Fruit fly (Drosophila melanogaster): Measurements from ENCODE around the gene TotE.

Gene TotE

DNA sequence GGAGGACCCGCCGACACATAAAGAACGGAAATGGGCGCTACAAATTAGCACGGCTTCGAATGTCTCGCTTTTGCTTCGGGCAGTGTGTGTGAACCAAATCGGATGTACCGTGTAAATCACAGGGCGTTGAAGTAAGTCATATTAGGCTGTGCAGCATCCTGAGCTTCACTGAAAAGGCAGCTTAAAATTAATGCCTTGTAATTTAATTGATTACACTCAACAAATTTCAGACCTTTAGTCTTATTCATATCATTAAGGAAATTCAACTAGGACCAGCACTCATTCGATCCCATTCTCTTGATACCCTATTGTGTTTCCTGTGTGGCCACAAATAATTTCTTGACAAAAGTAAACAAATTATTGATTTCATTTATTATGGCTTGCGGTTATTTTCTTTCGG is 43.4 kb downstream of the TotE start (continued):
- TF ChIP-seq Hmx (GFP tag; optimal IDR thresholded peaks at IDR 0.05) (no peak), Bdp1 (GFP tag; optimal IDR thresholded peaks at IDR 0.05) (peak; percentile 14), CG32767 (GFP tag; IDR thresholded peaks at IDR 0.05) (peak; percentile 65), CTCF (GFP tag; optimal IDR thresholded peaks at IDR 0.05) (no peak), Ptx1 (GFP tag; IDR thresholded peaks at IDR 0.05) (peak; percentile 85), CG7372 (GFP tag; IDR thresholded peaks at IDR 0.05) (peak; percentile 69; the same call in 1 of the 2 replicates), ham (GFP tag; IDR thresholded peaks at IDR 0.05) (no peak), aop (GFP tag; IDR thresholded peaks at IDR 0.05) (no peak), CG9797 (GFP tag; optimal IDR thresholded peaks at IDR 0.05) (no peak), amos (GFP tag; IDR thresholded peaks at IDR 0.05; ENCODE audit: partially characterized antibody) (no peak), D19B (GFP tag; optimal IDR thresholded peaks at IDR 0.05) (peak; percentile 80), CHES-1-like (GFP tag; optimal IDR thresholded peaks at IDR 0.05) (no peak), CG3407 (GFP tag; optimal IDR thresholded peaks at IDR 0.05) (no peak), CG4617 (GFP tag; optimal IDR thresholded peaks at IDR 0.05; ENCODE audit: borderline replicate concordance) (no peak), CG10209 (GFP tag; optimal IDR thresholded peaks at IDR 0.05) (peak; percentile 53), CkIIα-i1 (GFP tag; IDR thresholded peaks at IDR 0.05) (no peak), Optix (GFP tag; IDR thresholded peaks at IDR 0.05) (peak; percentile 89), ken (GFP tag; IDR thresholded peaks at IDR 0.05) (peak; percentile 80), Xrp1 (GFP tag; IDR thresholded peaks at IDR 0.05) (peak; percentile 93), chm (GFP tag; IDR thresholded peaks at IDR 0.05) (peak; percentile 90), lmd (GFP tag; IDR thresholded peaks at IDR 0.05) (peak; percentile 89), MBD-R2 (GFP tag; IDR thresholded peaks at IDR 0.05) (peak; percentile 57; the same call in 1 of the 2 replicates), wor (GFP tag; IDR thresholded peaks at IDR 0.05) (peak; percentile 66), Nf-YA (GFP tag; IDR thresholded peaks at IDR 0.05) (0 out of 2 replicates have a peak, but pooled peaks have one; percentile 31), HLHmδ (GFP tag; optimal IDR thresholded peaks at IDR 0.05) (no peak), CG17385 (GFP tag; optimal IDR thresholded peaks at IDR 0.05) (no peak), cato (GFP tag; optimal IDR thresholded peaks at IDR 0.05; ENCODE audit: borderline replicate concordance) (no peak), esg (GFP tag; conservative IDR thresholded peaks at IDR 0.05) (peak; percentile 82), CG11085 (GFP tag; IDR thresholded peaks at IDR 0.05) (peak; percentile 66), zfh1 (GFP tag; IDR thresholded peaks at IDR 0.05) (peak; percentile 94), CG42726 (GFP tag; IDR thresholded peaks at IDR 0.05; ENCODE audit: partially characterized antibody) (no peak), CG15073 (GFP tag; optimal IDR thresholded peaks at IDR 0.05) (no peak), fd102C (GFP tag; optimal IDR thresholded peaks at IDR 0.05) (peak; percentile 23), CG6854 (GFP tag; optimal IDR thresholded peaks at IDR 0.05) (no peak), tio (GFP tag; optimal IDR thresholded peaks at IDR 0.05) (peak; percentile 25), Kr (GFP tag; optimal IDR thresholded peaks at IDR 0.05) (no peak), Lhr (GFP tag; optimal IDR thresholded peaks at IDR 0.05) (no peak), slbo (GFP tag; IDR thresholded peaks at IDR 0.05) (peak; percentile 87), CG16779 (GFP tag; IDR thresholded peaks at IDR 0.05) (peak; percentile 58; the same call in 1 of the 2 replicates), CG30403 (GFP tag; optimal IDR thresholded peaks at IDR 0.05) (peak; percentile 65), repo (GFP tag; optimal IDR thresholded peaks at IDR 0.05) (peak; percentile 63), kah (GFP tag; optimal IDR thresholded peaks at IDR 0.05) (no peak), ewg (GFP tag; optimal IDR thresholded peaks at IDR 0.05) (peak; percentile 22), hth (optimal IDR thresholded peaks at IDR 0.05) (no peak), btn (GFP tag; optimal IDR thresholded peaks at IDR 0.05) (peak; percentile 6), Camta (GFP tag; optimal IDR thresholded peaks at IDR 0.05) (peak; percentile 61), BEAF-32 (GFP tag; optimal IDR thresholded peaks at IDR 0.05) (no peak), z (GFP tag; IDR thresholded peaks at IDR 0.05) (no peak), Dfd (GFP tag; optimal IDR thresholded peaks at IDR 0.05) (no peak), CG13624 (GFP tag; optimal IDR thresholded peaks at IDR 0.05) (peak; percentile 52), hbn (GFP tag; IDR thresholded peaks at IDR 0.05; ENCODE audit: partially characterized antibody) (no peak), CG6654 (GFP tag; optimal IDR thresholded peaks at IDR 0.05) (peak; percentile 1), CG15011 (GFP tag; optimal IDR thresholded peaks at IDR 0.05) (peak; percentile 13)

All from whole organism, embryonic.